Worm (Caenorhabditis elegans) whole organism, L4/young adult: Measurements from ENCODE around the gene eral-1.

ENCODE experiments used
- W03F9.2 ChIP-seq: fragments of 150-350 bp; optimal IDR thresholded peaks from 2 replicates; lab custom pipeline; 2014; ENCODE audit warnings: missing biosample characterization, missing genetic modification characterization
- dao-5 ChIP-seq: sonication (generic microtip); optimal IDR thresholded peaks from 2 replicates; lab custom pipeline; 2016; ENCODE audit warnings: missing genotype, missing genetic modification characterization, moderate library complexity, missing compliant biosample characterization
- him-1 ChIP-seq: sonication (generic microtip); optimal IDR thresholded peaks from 2 replicates; lab custom pipeline; 2016; ENCODE audit warnings: missing genotype, missing genetic modification reagents, missing genetic modification characterization, missing compliant biosample characterization

DNA sequence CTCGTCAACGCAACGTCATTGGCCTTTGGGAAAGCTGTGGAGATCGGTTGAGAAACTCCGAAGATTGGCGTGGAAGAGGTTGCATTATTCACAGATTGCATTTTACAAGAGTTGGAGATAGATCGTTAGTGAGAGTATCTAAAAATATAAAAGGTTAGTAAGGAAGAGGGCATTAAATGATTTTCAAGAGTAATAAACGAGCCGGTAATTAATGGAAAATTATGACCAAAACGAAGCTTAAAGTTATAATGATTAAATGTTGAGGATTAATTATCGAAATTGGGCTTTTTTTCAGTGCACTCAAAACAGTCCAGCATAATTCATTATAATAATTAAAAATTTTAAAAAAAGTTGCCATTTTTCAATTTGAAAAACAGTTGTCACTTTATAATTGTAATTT lies 19.7 kb upstream of the eral-1 start, which contains the start of gene pap-2:
- TF ChIP-seq dao-5 (tag; lab: Kevin White, UChicago) (no peak), him-1 (tag; lab: Kevin White, UChicago) (no peak), W03F9.2 (no peak)
